Worm (Caenorhabditis elegans) whole organism, midembryonic: ENCODE measurements around the gene C23H4.8.

Experiments used
- flt-1 ChIP-seq: fragments of 200-800 bp; sonication (Bioruptor generic); IDR thresholded peaks from 2 replicates; pipeline ENCODE4 v1.3.6; 2022; ENCODE audit warnings: missing genetic modification characterization, missing compliant biosample characterization
- med-1 ChIP-seq: sonication (generic microtip); optimal IDR thresholded peaks from 2 replicates; lab custom pipeline; 2017; ENCODE audit warnings: missing genetic modification characterization, mild to moderate bottlenecking, missing compliant biosample characterization, antibody characterized with exemption, missing genetic modification reagents; ENCODE audit not compliant: insufficient read depth
- ref-1 ChIP-seq: fragments of 200-800 bp; sonication (Bioruptor generic); conservative IDR thresholded peaks from 2 replicates; pipeline ENCODE4 v1.3.6; 2022; ENCODE audit warnings: missing genetic modification reagents, missing genetic modification characterization, missing compliant biosample characterization

- TF ChIP-seq ref-1 (GFP tag; lab: Robert Waterston, UW), result no peak
- TF ChIP-seq med-1 (GFP tag; lab: Kevin White, UChicago), result no peak
- TF ChIP-seq flt-1, result no peak
These were observed 18.3 kb downstream of the C23H4.8 start, which contains the start of gene C23H4.6 for ce11 chrX:12235388-12235787.
